Comparison of ENCODE assay signal across 2 worm cellular contexts in genomic region chrX:8346248-8346647, ce11.
TF ChIP-seq lines count a peak whose summit lies in the region.

Gene drd-5 (minus strand): TSS chrX:8346348.

TF ChIP-seq in whole organism, L3 larva, 47 proteins besides CTCF, POLR2A, EP300 and RAD21:
- TF ChIP-seq aly-2 (tag; optimal IDR thresholded peaks at IDR 0.05; lab: Kevin White, UChicago), result no peak
- TF ChIP-seq elt-2 (tag; optimal IDR thresholded peaks at IDR 0.05; lab: Kevin White, UChicago), result peak; percentile 59
- no peak for TF ChIP-seq skn-1 (tag; optimal IDR thresholded peaks at IDR 0.05; lab: Kevin White, UChicago)
- TF ChIP-seq ceh-16 (tag; optimal IDR thresholded peaks at IDR 0.05; lab: Kevin White, UChicago), result no peak

TF ChIP-seq in whole organism, L4 larva, 104 proteins besides CTCF, POLR2A, EP300 and RAD21:
- TF ChIP-seq aha-1 (tag; lab: Kevin White, UChicago) (no peak), dve-1 (tag; optimal IDR thresholded peaks at IDR 0.05; lab: Kevin White, UChicago; ENCODE audit: insufficient read depth) (peak; percentile 32), pqm-1 (tag; optimal IDR thresholded peaks at IDR 0.05; lab: Kevin White, UChicago) (peak; percentile 33), cey-2 (tag; optimal IDR thresholded peaks at IDR 0.05; lab: Kevin White, UChicago; ENCODE audit: borderline replicate concordance, insufficient read depth) (no peak)

Comparison
In these comparisons a context has a peak if more than half of its experiments do, and no peak if none do; other contexts are left out.
1. Of the 28 proteins assayed by ChIP-seq in both whole organism, L4 larva and whole organism, L3 larva: peak only in whole organism, L4 larva: pqm-1; only in whole organism, L3 larva: none; in both: none; in neither: 27.